Fruit fly (Drosophila melanogaster) whole organism, wandering third instar larva: ENCODE data around the gene CG5245.
"Not testable (repeated sequence)": the region's sequence is repeated elsewhere in the genome, so short reads cannot be mapped to it uniquely, and the experiment has no call there.

ENCODE experiments used
- CG32264 ChIP-seq: fragments of 200-800 bp; sonication (Bioruptor generic); optimal IDR thresholded peaks from 2 replicates; lab custom pipeline; 2016; ENCODE audit warnings: missing biosample characterization, missing genetic modification characterization
- CG9705 ChIP-seq: fragments of 200-800 bp; sonication (Bioruptor generic); optimal IDR thresholded peaks from 2 replicates; lab custom pipeline; 2018; ENCODE audit warnings: missing biosample characterization, mild to moderate bottlenecking, missing genetic modification characterization
- CrebA ChIP-seq: fragments of 200-800 bp; sonication (Bioruptor generic); optimal IDR thresholded peaks from 2 replicates; lab custom pipeline; 2016; ENCODE audit warnings: missing biosample characterization, mild to moderate bottlenecking, missing genetic modification characterization, borderline replicate concordance
- GATAd ChIP-seq: sonication (Bioruptor generic); optimal IDR thresholded peaks from 2 replicates; lab custom pipeline; 2016; ENCODE audit warnings: missing biosample characterization, missing genetic modification characterization
- Hnf4 ChIP-seq: fragments of 200-800 bp; sonication (Bioruptor generic); optimal IDR thresholded peaks from 2 replicates; lab custom pipeline; 2016; ENCODE audit warnings: missing biosample characterization, mild to moderate bottlenecking, missing genetic modification characterization
- Hr83 ChIP-seq: fragments of 200-300 bp; sonication (Bioruptor generic); optimal IDR thresholded peaks from 2 replicates; lab custom pipeline; 2016; ENCODE audit warnings: missing biosample characterization, mild to moderate bottlenecking, missing genetic modification characterization, moderate library complexity; ENCODE audit not compliant: poor library complexity, severe bottlenecking
- Jra ChIP-seq: sonication (Bioruptor generic); optimal IDR thresholded peaks from 2 replicates; lab custom pipeline; 2016; ENCODE audit warnings: missing biosample characterization, missing genetic modification characterization
- Myc ChIP-seq: fragments of >200 bp; optimal IDR thresholded peaks from 2 replicates; lab custom pipeline; 2017
- N ChIP-seq: fragments of >200 bp; optimal IDR thresholded peaks from 2 replicates; lab custom pipeline; 2018; ENCODE audit warnings: missing biosample characterization, missing external identifiers, missing genetic modification characterization
- Rel ChIP-seq, 2 experiments: fragments of 200-800 bp; sonication (Bioruptor generic) in 1 of 2; optimal IDR thresholded peaks; 2 replicates in 1 of 2; 3 replicates in 1 of 2; lab custom pipeline; 2016 to 2019; ENCODE audit warnings: mild to moderate bottlenecking in 2 of 2, missing biosample characterization in 2 of 2, missing genetic modification characterization in 2 of 2, moderate library complexity in 1 of 2
- Sp1 ChIP-seq: fragments of 200-800 bp; sonication (Bioruptor generic); optimal IDR thresholded peaks from 3 replicates; lab custom pipeline; 2019; ENCODE audit warnings: missing biosample characterization, mild to moderate bottlenecking, missing genetic modification characterization, moderate library complexity
- Vsx2 ChIP-seq: fragments of 200-300, 225-300 bp; sonication (Bioruptor generic); optimal IDR thresholded peaks from 2 replicates; lab custom pipeline; 2018; ENCODE audit warnings: missing biosample characterization, missing genetic modification characterization; ENCODE audit not compliant: partially characterized antibody
- br ChIP-seq: fragments of 200-800 bp; sonication (Bioruptor generic); optimal IDR thresholded peaks from 2 replicates; lab custom pipeline; 2016; ENCODE audit warnings: missing biosample characterization, missing genetic modification characterization
- dl ChIP-seq, 2 experiments: fragments of 175-275, 200-275 bp in 1 of 2; fragments of 200-275 bp in 1 of 2; sonication (Bioruptor generic); optimal IDR thresholded peaks; lab custom pipeline; 2018; ENCODE audit warnings: mild to moderate bottlenecking in 2 of 2, missing biosample characterization in 2 of 2, missing genetic modification characterization in 2 of 2, moderate library complexity in 2 of 2; ENCODE audit not compliant: partially characterized antibody in 2 of 2, insufficient read depth in 1 of 2
- dmrt93B ChIP-seq: fragments of 200-800 bp; sonication (Bioruptor generic); optimal IDR thresholded peaks from 2 replicates; lab custom pipeline; 2018; ENCODE audit warnings: missing biosample characterization, mild to moderate bottlenecking, missing genetic modification characterization
- dsf ChIP-seq: sonication (Bioruptor generic); optimal IDR thresholded peaks from 2 replicates; lab custom pipeline; 2016; ENCODE audit warnings: missing biosample characterization, missing genetic modification characterization, borderline replicate concordance
- ey ChIP-seq: fragments of 200-800 bp; sonication (Bioruptor generic); optimal IDR thresholded peaks from 2 replicates; lab custom pipeline; 2016; ENCODE audit warnings: missing biosample characterization, missing genetic modification characterization
- foxo ChIP-seq, 2 experiments: fragments of 200-800 bp; sonication (Bioruptor generic); optimal IDR thresholded peaks; 2 replicates in 1 of 2; 3 replicates in 1 of 2; lab custom pipeline; 2016 to 2017; ENCODE audit warnings: missing biosample characterization in 2 of 2, missing genetic modification characterization in 2 of 2
- h ChIP-seq: fragments of 200-800 bp; sonication (Bioruptor generic); optimal IDR thresholded peaks from 3 replicates; lab custom pipeline; 2016; ENCODE audit warnings: missing biosample characterization, mild to moderate bottlenecking, missing genetic modification characterization
- jim ChIP-seq: fragments of 175-275, 200-325 bp; sonication (Bioruptor generic); optimal IDR thresholded peaks from 2 replicates; lab custom pipeline; 2016; ENCODE audit warnings: missing biosample characterization, mild to moderate bottlenecking, missing genetic modification characterization
- lola ChIP-seq: fragments of >200 bp; optimal IDR thresholded peaks from 2 replicates; lab custom pipeline; 2017; ENCODE audit warnings: missing biosample characterization, missing genetic modification characterization
- pan ChIP-seq: fragments of >200 bp; optimal IDR thresholded peaks from 2 replicates; lab custom pipeline; 2017
- psq ChIP-seq: fragments of 200-800 bp; sonication (Bioruptor generic); optimal IDR thresholded peaks from 3 replicates; lab custom pipeline; 2017; ENCODE audit warnings: missing biosample characterization, mild to moderate bottlenecking, missing genetic modification characterization, moderate library complexity
- rgr ChIP-seq: fragments of 200-800 bp; sonication (Bioruptor generic); optimal IDR thresholded peaks from 3 replicates; lab custom pipeline; 2016; ENCODE audit warnings: missing biosample characterization, mild to moderate bottlenecking, missing genetic modification characterization
- sage ChIP-seq: fragments of 200-800 bp; sonication (Bioruptor generic); optimal IDR thresholded peaks from 2 replicates; lab custom pipeline; 2016; ENCODE audit warnings: missing biosample characterization, mild to moderate bottlenecking, missing genetic modification characterization
- sv ChIP-seq: fragments of 200-800 bp; sonication (Bioruptor generic); optimal IDR thresholded peaks from 3 replicates; lab custom pipeline; 2016; ENCODE audit warnings: missing biosample characterization, missing genetic modification characterization
- tai ChIP-seq: sonication (Bioruptor generic); optimal IDR thresholded peaks from 2 replicates; lab custom pipeline; 2016; ENCODE audit warnings: missing biosample characterization, missing genetic modification characterization

Gene CG5245

DNA sequence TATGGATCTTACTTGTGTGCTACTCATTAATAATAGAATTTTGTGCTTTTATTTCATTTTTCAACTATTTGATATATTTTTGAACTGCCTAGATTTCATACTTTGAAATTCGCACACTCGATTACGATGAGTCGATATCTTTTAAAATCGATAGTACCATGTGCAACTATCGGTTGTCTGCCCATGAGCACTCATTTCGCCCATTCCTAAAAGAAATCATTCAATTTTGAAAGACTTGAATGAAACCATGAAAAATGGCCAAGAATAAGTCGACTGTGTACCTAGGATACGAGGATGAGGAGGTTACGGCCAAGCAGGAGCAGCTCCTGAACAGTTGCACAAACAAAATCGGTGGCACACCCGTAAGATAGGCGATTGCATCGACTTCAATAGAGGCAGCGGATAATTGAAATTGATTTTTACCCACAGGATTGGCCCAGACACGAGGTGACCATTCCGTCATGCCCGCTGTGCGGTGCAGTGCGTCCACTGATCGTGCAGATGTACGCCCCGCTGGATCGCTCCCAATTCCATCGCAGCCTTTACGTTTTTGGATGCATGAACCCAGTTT is 27.1 kb downstream of the CG5245 start, which contains the start of gene trus:
Gene trus (plus strand): TSS at position 204 of the 571 bp plus-strand sequence.
- TF ChIP-seq sage (GFP tag; lab: Kevin White, UChicago) (no peak), ey (no peak), CG32264 (GFP tag; lab: Kevin White, UChicago) (no peak), Vsx2 (GFP tag; lab: Kevin White, UChicago) (no peak), tai (GFP tag; lab: Kevin White, UChicago) (no peak), pan (no peak), rgr (GFP tag; lab: Kevin White, UChicago) (no peak), CG9705 (no peak), GATAd (GFP tag; lab: Kevin White, UChicago) (no peak), Jra (no peak), dsf (no peak), Hr83 (GFP tag; lab: Kevin White, UChicago) (no peak), dmrt93B (GFP tag; lab: Kevin White, UChicago) (no peak), psq (no peak), sv (GFP tag; lab: Kevin White, UChicago) (no peak), Sp1 (GFP tag; lab: Kevin White, UChicago) (no peak), br (no peak), lola (GFP tag; lab: Kevin White, UChicago) (no peak), CrebA (GFP tag; lab: Kevin White, UChicago) (no peak), foxo (GFP tag; optimal IDR thresholded peaks at IDR 0.05; lab: Kevin White, UChicago) (no peak)

DNA sequence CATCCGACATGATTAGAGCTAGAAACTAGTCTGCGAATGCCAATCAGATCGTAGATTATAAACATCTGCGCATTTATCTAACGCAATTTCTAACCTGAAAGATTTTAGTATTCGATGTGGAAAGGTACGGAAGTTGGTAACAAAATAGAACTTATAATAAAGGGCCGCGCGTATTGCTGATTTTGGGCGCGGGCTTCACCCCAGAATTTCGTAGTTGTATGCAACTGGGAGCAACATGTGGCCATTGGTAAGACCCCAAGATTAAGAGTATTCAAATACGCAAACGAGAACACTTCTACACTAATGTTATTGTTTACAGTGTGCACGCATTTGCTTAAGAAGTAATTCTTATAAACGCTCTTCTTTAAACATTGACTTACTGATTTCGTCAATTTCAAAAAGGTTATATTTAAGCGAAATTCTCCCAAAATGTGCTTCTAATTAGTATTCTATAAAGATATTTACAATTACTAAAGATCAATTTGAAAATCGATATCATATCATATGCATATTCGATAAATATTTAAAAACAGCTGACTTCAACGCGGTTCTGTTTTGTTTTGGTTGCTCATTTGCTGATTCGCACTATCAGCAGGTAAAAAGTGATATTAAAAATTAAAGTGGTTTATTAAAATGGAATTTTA is 30.6 kb downstream of the CG5245 start, which contains the start of the genes CG5961 and Polr3C:
Gene CG5961 (minus strand): TSS at position 416 of the 644 bp plus-strand sequence.
Gene Polr3C (plus strand): TSS at position 536 of the 644 bp plus-strand sequence.
- TF ChIP-seq psq (peak; percentile 91), Myc (lab: Kevin White, UChicago) (peak; percentile 23), Hnf4 (no peak), h (GFP tag; lab: Kevin White, UChicago) (no peak), Hr83 (GFP tag; lab: Kevin White, UChicago) (no peak), Rel (GFP tag; optimal IDR thresholded peaks at IDR 0.05; lab: Kevin White, UChicago) (no peak), Rel (tag; optimal IDR thresholded peaks at IDR 0.05; lab: Kevin White, UChicago) (peak; percentile 11), jim (GFP tag; lab: Kevin White, UChicago) (no peak), pan (no peak)

dm6 chr3R:12465198-12465597 is 35.8 kb downstream of the CG5245 start, which contains the start of gene CG5608:
Gene CG5608, minus strand, starts transcription at chr3R:12465298.
- TF ChIP-seq dl (GFP tag; optimal IDR thresholded peaks at IDR 0.05; lab: Kevin White, UChicago; ENCODE audit: insufficient read depth in 1 of 2, partially characterized antibody in 2 of 2); tai (GFP tag; lab: Kevin White, UChicago); N (GFP tag; lab: Kevin White, UChicago): not testable (repeated sequence)

- not testable (repeated sequence) for TF ChIP-seq dl (GFP tag; optimal IDR thresholded peaks at IDR 0.05; lab: Kevin White, UChicago; ENCODE audit: insufficient read depth in 1 of 2, partially characterized antibody in 2 of 2); dsf; Jra
Measured at dm6 chr3R:12467675-12468074, 38.3 kb downstream of the CG5245 start, which contains the start of gene Hsp70Ba. Gene Hsp70Ba, minus strand, starts transcription at chr3R:12467776.
